Fruit fly (Drosophila melanogaster) whole organism, larva: ENCODE results near the gene nuf.
A peak's percentile ranks its signal among the peaks of the same experiment; 100 is the strongest.

Experiments used
- noc ChIP-seq: fragments of 200-800 bp; sonication (Bioruptor generic); optimal IDR thresholded peaks from 3 replicates; lab custom pipeline; 2019; ENCODE audit warnings: missing biosample characterization, mild to moderate bottlenecking, missing genetic modification characterization, moderate library complexity

Gene nuf

DNA sequence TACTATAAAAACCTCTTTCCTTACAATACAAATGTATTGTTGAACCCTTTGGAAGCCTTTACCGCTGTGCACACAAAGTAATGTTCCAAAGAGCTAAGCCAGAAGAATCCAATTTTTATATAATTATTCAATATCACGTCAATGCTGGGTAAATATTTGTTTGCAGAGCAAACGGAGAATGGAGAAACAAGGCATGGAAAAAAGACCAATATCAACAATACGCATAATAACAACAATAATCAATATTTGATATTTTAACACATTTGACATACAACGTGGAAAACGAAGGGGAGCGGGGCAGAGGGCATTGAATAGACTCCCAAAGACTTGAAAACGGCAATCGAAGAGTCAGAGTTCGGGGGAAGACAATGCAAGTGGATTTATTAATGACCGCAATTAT lies 16.5 kb upstream of the nuf start:
- peak; percentile 71 for TF ChIP-seq noc (tag; lab: Kevin White, UChicago)

DNA sequence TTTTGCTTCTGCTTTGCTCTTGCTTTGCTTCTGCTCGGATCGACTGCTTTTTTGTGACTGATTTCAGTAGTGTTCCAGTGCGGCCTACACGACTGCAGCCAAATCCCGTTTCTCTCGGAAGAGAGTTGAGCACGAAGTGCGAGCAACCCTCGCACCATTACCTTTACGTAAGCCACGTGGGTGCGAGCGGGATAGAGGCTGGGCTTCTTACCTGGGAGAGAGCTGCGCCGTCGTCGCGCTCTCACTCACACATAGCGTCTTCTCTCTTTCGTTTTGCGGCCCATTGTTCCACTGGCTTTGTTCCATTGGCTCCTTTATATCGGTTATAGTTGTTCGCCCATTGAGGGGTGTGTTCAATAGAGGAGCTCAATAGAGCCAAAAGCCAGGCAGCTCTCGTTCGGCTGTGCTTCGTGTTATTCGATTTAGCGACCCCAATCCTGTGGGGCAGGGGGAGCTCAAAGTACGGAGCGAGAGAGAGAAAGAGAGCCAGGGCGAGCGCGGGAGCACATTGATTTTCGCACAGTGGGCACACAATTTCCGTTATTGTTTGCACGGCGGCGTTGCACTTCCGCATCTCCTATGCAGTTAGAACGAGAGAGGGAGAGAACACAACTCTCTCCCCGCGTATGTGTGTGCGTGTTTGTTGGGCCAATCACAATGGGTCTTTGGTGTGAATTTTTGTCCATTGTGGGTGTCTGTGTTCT lies 13.0 kb upstream of the nuf start:
- TF ChIP-seq noc (tag; lab: Kevin White, UChicago), result no peak

- no peak for TF ChIP-seq noc (tag; lab: Kevin White, UChicago)
Measured at dm6 chr3L:14178520-14178919, 12.2 kb upstream of the nuf start, which contains the start of gene D. Gene D (minus strand): TSS chr3L:14178620.

- no peak for TF ChIP-seq noc (tag; lab: Kevin White, UChicago)
Measured at dm6 chr3L:14185049-14185448, 5.6 kb upstream of the nuf start.

DNA sequence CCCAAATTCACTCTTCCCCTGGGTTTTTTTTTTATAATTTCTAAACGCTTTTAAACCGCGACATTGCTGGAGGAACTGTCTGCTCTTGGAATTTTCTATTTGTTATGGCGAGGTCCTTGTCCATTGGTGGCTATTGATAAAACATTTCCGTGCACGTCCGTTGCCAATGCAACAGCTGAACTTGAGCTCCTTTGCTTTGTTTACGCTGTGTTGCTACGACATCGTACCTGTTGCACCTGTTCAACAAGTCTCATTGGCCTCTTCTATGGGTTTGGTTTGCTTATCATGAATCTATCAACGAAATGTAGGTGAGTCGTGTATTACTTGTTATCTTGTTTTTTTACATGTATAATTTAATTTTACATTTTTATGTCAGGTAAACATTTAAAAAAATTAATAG lies 1.2 kb upstream of the nuf start, which contains the start of gene nan:
nan (minus strand) TSS at position 218 of the 400 bp plus-strand sequence.
- TF ChIP-seq noc (tag; lab: Kevin White, UChicago), result no peak

dm6 chr3L:14189957-14190624 lies 579 bp upstream of the nuf start:
- no peak for TF ChIP-seq noc (tag; lab: Kevin White, UChicago)

- TF ChIP-seq noc (tag; lab: Kevin White, UChicago), result no peak
Measured at dm6 chr3L:14191476-14191752, 744 bp downstream of the nuf start.

DNA sequence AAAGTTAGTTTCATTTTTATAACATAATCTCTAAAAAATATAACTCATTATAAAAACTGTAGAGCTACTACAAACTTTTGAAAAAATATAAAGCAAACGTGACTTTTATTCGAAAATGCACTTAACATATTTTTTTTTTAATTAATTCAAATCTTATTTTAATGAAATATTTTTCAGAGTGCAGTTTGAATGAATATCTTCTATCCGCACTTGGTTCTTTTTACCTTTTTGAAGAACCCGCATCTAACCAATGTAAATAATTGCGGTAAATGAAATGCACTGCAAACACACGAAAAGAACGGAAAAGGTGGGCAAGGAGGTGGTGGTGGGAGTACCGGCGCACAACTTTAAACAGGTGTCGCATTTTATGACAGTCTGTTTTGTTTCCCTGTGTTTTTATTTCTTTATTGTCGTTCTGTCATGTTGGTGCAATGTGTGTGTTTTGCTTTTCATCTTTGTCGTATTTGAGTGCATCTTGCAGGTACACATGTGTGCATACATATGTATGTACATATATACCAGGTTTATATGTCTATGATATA lies 3.4 kb downstream of the nuf start:
- TF ChIP-seq noc (tag; lab: Kevin White, UChicago), result no peak

- TF ChIP-seq noc (tag; lab: Kevin White, UChicago), result no peak
Measured at dm6 chr3L:14195714-14196113, 5.0 kb downstream of the nuf start.

DNA sequence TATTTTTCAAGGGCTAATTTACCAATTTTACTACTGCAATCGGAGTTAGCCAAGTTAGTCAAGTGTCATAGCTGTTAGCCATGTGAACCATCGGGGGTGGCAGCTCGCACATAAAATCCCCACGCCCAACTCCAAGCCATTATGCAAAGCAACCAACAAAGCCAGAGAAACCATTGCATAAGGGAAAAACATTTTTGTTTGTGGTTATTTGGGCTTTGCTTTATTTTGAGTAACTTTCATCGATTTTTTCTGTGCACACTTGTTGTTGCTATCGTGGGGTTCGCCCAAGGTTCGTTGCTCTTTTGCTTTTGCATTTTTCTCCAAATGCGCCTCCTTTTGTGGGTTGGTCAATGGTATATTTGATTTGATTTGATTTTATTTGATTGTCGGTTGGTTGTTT lies 7.5 kb downstream of the nuf start:
- TF ChIP-seq noc (tag; lab: Kevin White, UChicago), result no peak

dm6 chr3L:14200966-14201365 lies 10.3 kb downstream of the nuf start:
- TF ChIP-seq noc (tag; lab: Kevin White, UChicago), result peak; percentile 8

DNA sequence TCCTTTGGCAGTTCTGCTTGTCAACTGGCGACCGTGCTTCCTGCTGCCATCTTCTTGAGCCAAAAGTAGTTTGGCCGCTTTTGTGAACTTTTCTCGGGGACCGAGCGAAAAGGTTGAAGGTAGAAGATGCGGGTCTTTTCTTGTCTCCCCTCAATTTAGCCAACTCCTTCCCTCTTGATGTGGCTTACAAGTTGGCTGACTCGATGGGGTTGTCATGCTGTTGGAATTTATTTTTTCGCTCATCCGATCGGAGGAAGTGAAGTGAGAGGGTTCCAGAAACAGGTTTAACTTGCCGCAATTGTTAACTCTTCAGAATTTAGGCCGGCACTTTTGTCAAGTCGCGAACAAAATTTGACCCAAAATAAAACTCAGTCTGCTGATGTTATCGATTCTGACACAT lies 11.6 kb downstream of the nuf start:
- TF ChIP-seq noc (tag; lab: Kevin White, UChicago), result no peak

- TF ChIP-seq noc (tag; lab: Kevin White, UChicago), result no peak
Measured at dm6 chr3L:14203023-14203422, 12.4 kb downstream of the nuf start, which contains the start of gene saturn. Gene saturn (plus strand): TSS chr3L:14203323.

dm6 chr3L:14204659-14205568 lies 14.2 kb downstream of the nuf start:
- no peak for TF ChIP-seq noc (tag; lab: Kevin White, UChicago)

DNA sequence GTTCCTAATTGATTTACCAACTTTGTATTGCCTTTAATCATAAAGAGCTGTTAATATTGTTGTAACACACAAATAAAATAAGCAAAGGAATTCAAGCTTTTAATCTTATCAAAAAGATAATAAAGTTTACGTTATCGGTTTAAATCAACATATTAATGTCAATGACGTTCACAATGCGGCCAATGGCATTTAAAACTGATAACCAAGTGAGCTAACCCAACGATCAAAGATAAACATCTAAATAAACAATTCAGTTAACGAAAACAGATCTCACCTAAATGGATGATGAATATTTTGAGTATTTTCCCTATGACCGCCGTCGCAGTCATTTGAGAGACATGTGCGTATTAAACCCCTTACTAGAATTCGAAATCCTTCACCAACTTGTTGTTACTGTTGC lies 16.7 kb downstream of the nuf start:
- no peak for TF ChIP-seq noc (tag; lab: Kevin White, UChicago)

DNA sequence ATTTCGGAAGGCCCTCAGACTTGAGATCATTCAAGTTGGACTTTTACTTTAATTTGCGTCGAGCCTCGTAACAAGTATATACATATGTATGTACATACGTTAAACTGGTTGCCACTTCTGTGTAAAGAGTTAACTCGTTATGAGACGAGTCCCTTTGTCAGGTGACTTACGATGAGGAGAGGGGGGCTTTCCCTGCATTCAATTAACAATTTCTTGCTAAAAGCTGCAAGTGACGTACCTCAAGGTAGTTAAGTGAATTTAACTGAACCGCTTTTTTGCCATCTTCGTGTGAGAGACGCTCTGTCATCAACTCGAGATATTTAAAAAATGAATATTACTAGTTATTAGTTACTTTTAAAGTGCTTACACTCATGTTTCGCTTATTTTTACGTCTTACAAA lies 18.3 kb downstream of the nuf start:
- no peak for TF ChIP-seq noc (tag; lab: Kevin White, UChicago)
